Fruit fly (Drosophila melanogaster) whole organism, pupa: ENCODE data around the gene Dlip1.

Experiments
- CG10348 ChIP-seq: fragments of 200-800 bp; sonication (Bioruptor generic); IDR thresholded peaks from 2 replicates; pipeline ENCODE4 v1.3.6; 2022; ENCODE audit warnings: missing biosample characterization, missing genetic modification characterization
- CG12605 ChIP-seq: fragments of 200-800 bp; sonication (Bioruptor generic); IDR thresholded peaks from 2 replicates; pipeline ENCODE4 v1.3.6; 2022; ENCODE audit warnings: missing biosample characterization, missing genetic modification characterization
- CG13204 ChIP-seq: fragments of 200-800 bp; sonication (Bioruptor generic); optimal IDR thresholded peaks from 2 replicates; lab custom pipeline; 2018; ENCODE audit warnings: missing biosample characterization, mild to moderate bottlenecking, missing genetic modification characterization, moderate library complexity
- CG14655 ChIP-seq: fragments of 200-800 bp; sonication (Bioruptor generic); optimal IDR thresholded peaks from 3 replicates; lab custom pipeline; 2017; ENCODE audit warnings: mild to moderate bottlenecking, missing biosample characterization, missing genetic modification reagents, missing genetic modification characterization
- CG15710 ChIP-seq: fragments of 200-800 bp; sonication (Bioruptor generic); optimal IDR thresholded peaks from 2 replicates; lab custom pipeline; 2018; ENCODE audit warnings: missing biosample characterization, mild to moderate bottlenecking, missing genetic modification characterization, moderate library complexity
- CG17806 ChIP-seq: fragments of 200-800 bp; sonication (Bioruptor generic); optimal IDR thresholded peaks from 2 replicates; lab custom pipeline; 2018; ENCODE audit warnings: missing biosample characterization, mild to moderate bottlenecking, missing genetic modification characterization, moderate library complexity
- CG32121 ChIP-seq: fragments of 200-800 bp; sonication (Bioruptor generic); IDR thresholded peaks from 2 replicates; pipeline ENCODE4 v1.3.6; 2022; ENCODE audit warnings: missing biosample characterization, missing genetic modification characterization
- CG34367 ChIP-seq: fragments of 200-800 bp; sonication (Bioruptor generic); optimal IDR thresholded peaks from 2 replicates; lab custom pipeline; 2018; ENCODE audit warnings: missing biosample characterization, mild to moderate bottlenecking, missing genetic modification characterization
- CG4496 ChIP-seq: fragments of 200-800 bp; sonication (Bioruptor generic); IDR thresholded peaks from 3 replicates; pipeline ENCODE4 v1.3.6; 2022; ENCODE audit warnings: missing biosample characterization, missing genetic modification characterization
- CG8159 ChIP-seq: fragments of 200-800 bp; sonication (Bioruptor generic); optimal IDR thresholded peaks from 3 replicates; lab custom pipeline; 2018; ENCODE audit warnings: missing biosample characterization, mild to moderate bottlenecking, missing genetic modification characterization, moderate library complexity
- CG8301 ChIP-seq: fragments of 200-800 bp; sonication (Bioruptor generic); optimal IDR thresholded peaks from 2 replicates; lab custom pipeline; 2018; ENCODE audit warnings: missing biosample characterization, mild to moderate bottlenecking, missing genetic modification characterization
- CG9948 ChIP-seq: fragments of 200-800 bp; sonication (Bioruptor generic); optimal IDR thresholded peaks from 2 replicates; lab custom pipeline; 2018; ENCODE audit warnings: missing biosample characterization, mild to moderate bottlenecking, missing genetic modification characterization, moderate library complexity
- D1 ChIP-seq: fragments of 200-800 bp; sonication (Bioruptor generic); optimal IDR thresholded peaks from 2 replicates; lab custom pipeline; 2018; ENCODE audit warnings: missing biosample characterization, mild to moderate bottlenecking, missing genetic modification characterization, moderate library complexity
- EcR ChIP-seq: fragments of 200-800 bp; sonication (Bioruptor generic); optimal IDR thresholded peaks from 3 replicates; lab custom pipeline; 2019; ENCODE audit warnings: missing biosample characterization, missing genetic modification characterization, mild to moderate bottlenecking, moderate library complexity, missing genetic modification reagents
- Ets98B ChIP-seq: fragments of 200-800 bp; sonication (Bioruptor generic); IDR thresholded peaks from 2 replicates; pipeline ENCODE4 v1.3.6; 2022; ENCODE audit warnings: missing biosample characterization, missing genetic modification characterization
- Pif1A ChIP-seq: fragments of 200-800 bp; sonication (Bioruptor generic); optimal IDR thresholded peaks from 3 replicates; lab custom pipeline; 2016; ENCODE audit warnings: missing biosample characterization, missing genetic modification characterization
- Pif1B ChIP-seq: fragments of 200-800 bp; sonication (Bioruptor generic); optimal IDR thresholded peaks from 3 replicates; lab custom pipeline; 2016; ENCODE audit warnings: missing biosample characterization, missing genetic modification characterization
- Snoo ChIP-seq: fragments of 200-800 bp; sonication (Bioruptor generic); optimal IDR thresholded peaks from 3 replicates; lab custom pipeline; 2017; ENCODE audit warnings: missing biosample characterization, mild to moderate bottlenecking, missing genetic modification characterization, inconsistent platforms
- fd96Ca ChIP-seq: fragments of 200-800 bp; sonication (Bioruptor generic); IDR thresholded peaks from 3 replicates; pipeline ENCODE4 v1.3.6; 2022; ENCODE audit warnings: missing biosample characterization, missing genetic modification characterization
- gl ChIP-seq: fragments of 200-800 bp; sonication (Bioruptor generic); optimal IDR thresholded peaks from 2 replicates; lab custom pipeline; 2018; ENCODE audit warnings: missing biosample characterization, mild to moderate bottlenecking, missing genetic modification characterization
- rn ChIP-seq: fragments of 200-800 bp; sonication (Bioruptor generic); IDR thresholded peaks from 2 replicates; pipeline ENCODE4 v1.3.6; 2022; ENCODE audit warnings: missing biosample characterization, missing genetic modification characterization

Dlip1 gene

dm6 chrX:9148989-9149522 is 9.4 kb upstream of the Dlip1 start, which contains the start of the genes fh and Bap111:
TSS of gene fh (minus strand) at chrX:9149071.
TSS of gene Bap111 (plus strand) at chrX:9149309.
- TF ChIP-seq CG9948 (no peak), CG8159 (tag; lab: Kevin White, UChicago) (peak; percentile 7)
- TF ChIP-seq, all 21 proteins: peak for 1

dm6 chrX:9152127-9152598 is 6.3 kb upstream of the Dlip1 start:
- TF ChIP-seq CG12605 (GFP tag; lab: Robert Waterston, UW) (peak; percentile 71), CG32121 (peak; percentile 74), CG4496 (GFP tag; lab: Robert Waterston, UW) (peak; percentile 69; the same call in 2 of the 3 replicates), CG17806 (no peak), D1 (tag; lab: Kevin White, UChicago) (no peak), CG8301 (tag; lab: Kevin White, UChicago) (peak; percentile 9), rn (GFP tag; lab: Robert Waterston, UW) (no peak; the same call in 1 of the 2 replicates), CG8159 (tag; lab: Kevin White, UChicago) (peak; percentile 43), Snoo (tag; lab: Kevin White, UChicago) (no peak), Pif1B (no peak), CG10348 (GFP tag; lab: Robert Waterston, UW) (no peak), CG13204 (GFP tag; lab: Kevin White, UChicago) (peak; percentile 33), CG9948 (no peak), gl (tag; lab: Kevin White, UChicago) (no peak), CG34367 (tag; lab: Kevin White, UChicago) (peak; percentile 8), fd96Ca (GFP tag; lab: Robert Waterston, UW) (peak; percentile 70; the same call in 1 of the 3 replicates), Ets98B (GFP tag; lab: Robert Waterston, UW) (peak; percentile 70), CG14655 (GFP tag; lab: Kevin White, UChicago) (no peak), EcR (GFP tag; lab: Kevin White, UChicago) (peak; percentile 8), CG15710 (tag; lab: Kevin White, UChicago) (no peak)

dm6 chrX:9155134-9155533 is 3.3 kb upstream of the Dlip1 start:
- TF ChIP-seq fd96Ca (GFP tag; lab: Robert Waterston, UW), result no peak
- peak; percentile 48 for TF ChIP-seq Pif1A (GFP tag; lab: Kevin White, UChicago)
- peak; percentile 48 for TF ChIP-seq CG34367 (tag; lab: Kevin White, UChicago)
- no peak for TF ChIP-seq EcR (GFP tag; lab: Kevin White, UChicago)
- TF ChIP-seq CG13204 (GFP tag; lab: Kevin White, UChicago), result no peak
- peak; percentile 79 for TF ChIP-seq CG17806
- TF ChIP-seq CG4496 (GFP tag; lab: Robert Waterston, UW), result peak; percentile 54; the same call in 2 of the 3 replicates
- TF ChIP-seq CG15710 (tag; lab: Kevin White, UChicago), result peak; percentile 82
- no peak for TF ChIP-seq CG12605 (GFP tag; lab: Robert Waterston, UW)
- no peak for TF ChIP-seq CG10348 (GFP tag; lab: Robert Waterston, UW)
- peak; percentile 57 for TF ChIP-seq Snoo (tag; lab: Kevin White, UChicago)
- TF ChIP-seq CG8301 (tag; lab: Kevin White, UChicago), result peak; percentile 80
- peak; percentile 53; the same call in 1 of the 2 replicates for TF ChIP-seq CG32121
- peak; percentile 78 for TF ChIP-seq CG9948
- peak; percentile 82 for TF ChIP-seq CG14655 (GFP tag; lab: Kevin White, UChicago)
- TF ChIP-seq rn (GFP tag; lab: Robert Waterston, UW), result no peak
- peak; percentile 31 for TF ChIP-seq Pif1B
- peak; percentile 23; the same call in 1 of the 2 replicates for TF ChIP-seq Ets98B (GFP tag; lab: Robert Waterston, UW)
- TF ChIP-seq D1 (tag; lab: Kevin White, UChicago), result peak; percentile 68
- peak; percentile 86 for TF ChIP-seq CG8159 (tag; lab: Kevin White, UChicago)
- TF ChIP-seq gl (tag; lab: Kevin White, UChicago), result peak; percentile 24

dm6 chrX:9155715-9156387 is 2.6 kb upstream of the Dlip1 start:
- TF ChIP-seq CG12605 (GFP tag; lab: Robert Waterston, UW) (peak; percentile 29), EcR (GFP tag; lab: Kevin White, UChicago) (no peak), Snoo (tag; lab: Kevin White, UChicago) (no peak), Ets98B (GFP tag; lab: Robert Waterston, UW) (no peak), CG34367 (tag; lab: Kevin White, UChicago) (peak; percentile 49), Pif1B (peak; percentile 55), CG13204 (GFP tag; lab: Kevin White, UChicago) (peak; percentile 41), CG9948 (peak; percentile 9), gl (tag; lab: Kevin White, UChicago) (peak; percentile 53), fd96Ca (GFP tag; lab: Robert Waterston, UW) (peak; percentile 46; the same call in 2 of the 3 replicates), rn (GFP tag; lab: Robert Waterston, UW) (no peak), Pif1A (GFP tag; lab: Kevin White, UChicago) (peak; percentile 50), CG32121 (peak; percentile 23), CG17806 (no peak), CG15710 (tag; lab: Kevin White, UChicago) (peak; percentile 31), CG14655 (GFP tag; lab: Kevin White, UChicago) (peak; percentile 54), CG4496 (GFP tag; lab: Robert Waterston, UW) (peak; percentile 31; the same call in 1 of the 3 replicates), D1 (tag; lab: Kevin White, UChicago) (no peak), CG8159 (tag; lab: Kevin White, UChicago) (peak; percentile 25), CG10348 (GFP tag; lab: Robert Waterston, UW) (no peak), CG8301 (tag; lab: Kevin White, UChicago) (peak; percentile 12)
- TF ChIP-seq, all 21 proteins: peak for 14
